Fruit fly (Drosophila melanogaster) whole organism, prepupa: ENCODE measurements around the gene Klp98A.

ENCODE experiments used
- CG10669 ChIP-seq: fragments of 200-800 bp; sonication (Bioruptor generic); optimal IDR thresholded peaks from 3 replicates; lab custom pipeline; 2018; ENCODE audit warnings: missing biosample characterization, mild to moderate bottlenecking, missing genetic modification characterization, moderate library complexity
- CG11762 ChIP-seq: fragments of 200-800 bp; sonication (Bioruptor generic); optimal IDR thresholded peaks from 3 replicates; lab custom pipeline; 2016; ENCODE audit warnings: missing biosample characterization, missing genetic modification characterization; ENCODE audit not compliant: insufficient read depth
- CG11902 ChIP-seq: fragments of 200-800 bp; sonication (Bioruptor generic); optimal IDR thresholded peaks from 3 replicates; lab custom pipeline; 2016; ENCODE audit warnings: missing biosample characterization, missing genetic modification characterization
- CG1621 ChIP-seq: fragments of 200-800 bp; sonication (Bioruptor generic); optimal IDR thresholded peaks from 3 replicates; lab custom pipeline; 2018; ENCODE audit warnings: missing biosample characterization, mild to moderate bottlenecking, missing genetic modification characterization
- CG31627 ChIP-seq: fragments of 200-800 bp; sonication (Bioruptor generic); optimal IDR thresholded peaks from 3 replicates; lab custom pipeline; 2016; ENCODE audit warnings: missing biosample characterization, missing genetic modification characterization
- CG32006 ChIP-seq: fragments of 200-800 bp; sonication (Bioruptor generic); optimal IDR thresholded peaks from 3 replicates; lab custom pipeline; 2017; ENCODE audit warnings: missing biosample characterization, mild to moderate bottlenecking, missing genetic modification characterization
- CG34406 ChIP-seq: fragments of 200-800 bp; sonication (Bioruptor generic); optimal IDR thresholded peaks from 3 replicates; lab custom pipeline; 2016; ENCODE audit warnings: missing biosample characterization, missing genetic modification characterization
- CG3919 ChIP-seq: fragments of 200-800 bp; sonication (Bioruptor generic); optimal IDR thresholded peaks from 3 replicates; lab custom pipeline; 2016; ENCODE audit warnings: missing biosample characterization, missing genetic modification characterization
- CG4318 ChIP-seq: fragments of 200-800 bp; sonication (Bioruptor generic); optimal IDR thresholded peaks from 3 replicates; lab custom pipeline; 2017; ENCODE audit warnings: missing biosample characterization, mild to moderate bottlenecking, missing genetic modification characterization
- CG6163 ChIP-seq: fragments of 200-800 bp; sonication (Bioruptor generic); IDR thresholded peaks from 3 replicates; pipeline ENCODE4 v1.3.6; 2022; ENCODE audit warnings: missing biosample characterization, missing genetic modification characterization
- CG6792 ChIP-seq: fragments of 200-800 bp; sonication (Bioruptor generic); optimal IDR thresholded peaks from 3 replicates; lab custom pipeline; 2016; ENCODE audit warnings: missing biosample characterization, missing genetic modification characterization
- CG6854 ChIP-seq: fragments of 200-800 bp; sonication (Bioruptor generic); optimal IDR thresholded peaks from 2 replicates; lab custom pipeline; 2017; ENCODE audit warnings: missing biosample characterization, mild to moderate bottlenecking, missing genetic modification characterization
- CG7368 ChIP-seq: fragments of 200-800 bp; sonication (Bioruptor generic); optimal IDR thresholded peaks from 3 replicates; lab custom pipeline; 2016; ENCODE audit warnings: missing biosample characterization, missing genetic modification characterization
- CG8119 ChIP-seq: fragments of 200-800 bp; sonication (Bioruptor generic); IDR thresholded peaks from 3 replicates; pipeline ENCODE4 v1.3.6; 2022; ENCODE audit warnings: missing biosample characterization, missing genetic modification characterization
- CG8319 ChIP-seq: fragments of 200-800 bp; sonication (Bioruptor generic); optimal IDR thresholded peaks from 3 replicates; lab custom pipeline; 2016; ENCODE audit warnings: missing biosample characterization, missing genetic modification characterization
- CG8632 ChIP-seq: fragments of 200-800 bp; sonication (Bioruptor generic); optimal IDR thresholded peaks from 3 replicates; lab custom pipeline; 2016; ENCODE audit warnings: missing biosample characterization, missing genetic modification characterization
- Eip75B ChIP-seq: fragments of 200-800 bp; sonication (Bioruptor generic); optimal IDR thresholded peaks from 3 replicates; lab custom pipeline; 2016; ENCODE audit warnings: missing biosample characterization, missing genetic modification characterization
- Eip78C ChIP-seq: fragments of 200-800 bp; sonication (Bioruptor generic); peaks from one replicate; lab custom pipeline; 2016; ENCODE audit warnings: missing biosample characterization, missing genetic modification characterization
- Eip93F ChIP-seq: fragments of 200-800 bp; sonication (Bioruptor generic); optimal IDR thresholded peaks from 2 replicates; lab custom pipeline; 2016; ENCODE audit warnings: missing biosample characterization, mild to moderate bottlenecking, missing genetic modification characterization
- Ets21C ChIP-seq: fragments of 200-800 bp; sonication (Bioruptor generic); optimal IDR thresholded peaks from 3 replicates; lab custom pipeline; 2016; ENCODE audit warnings: missing biosample characterization, missing genetic modification characterization
- Gug ChIP-seq: fragments of 200-800 bp; sonication (Bioruptor generic); IDR thresholded peaks from 2 replicates; pipeline ENCODE4 v1.3.6; 2022; ENCODE audit warnings: missing biosample characterization, missing genetic modification characterization
- Hr38 ChIP-seq: sonication (Bioruptor generic); optimal IDR thresholded peaks from 2 replicates; lab custom pipeline; 2016; ENCODE audit warnings: missing biosample characterization, missing genetic modification characterization
- Hr39 ChIP-seq: fragments of 200-800 bp; sonication (Bioruptor generic); optimal IDR thresholded peaks from 2 replicates; lab custom pipeline; 2016; ENCODE audit warnings: missing biosample characterization, missing genetic modification characterization
- Hr4 ChIP-seq: fragments of 200-800 bp; sonication (Bioruptor generic); optimal IDR thresholded peaks from 3 replicates; lab custom pipeline; 2016; ENCODE audit warnings: missing biosample characterization, missing genetic modification characterization
- Met ChIP-seq: fragments of 200-800 bp; sonication (Bioruptor generic); optimal IDR thresholded peaks from 3 replicates; lab custom pipeline; 2016; ENCODE audit warnings: missing biosample characterization, missing genetic modification characterization
- OdsH ChIP-seq: fragments of 200-800 bp; sonication (Bioruptor generic); optimal IDR thresholded peaks from 3 replicates; lab custom pipeline; 2016; ENCODE audit warnings: missing biosample characterization, missing genetic modification characterization
- Sox102F ChIP-seq: fragments of 200-800 bp; sonication (Bioruptor generic); optimal IDR thresholded peaks from 2 replicates; lab custom pipeline; 2016; ENCODE audit warnings: missing biosample characterization, mild to moderate bottlenecking, missing genetic modification characterization
- achi ChIP-seq: fragments of 200-800 bp; sonication (Bioruptor generic); optimal IDR thresholded peaks from 3 replicates; lab custom pipeline; 2016; ENCODE audit warnings: missing biosample characterization, missing genetic modification characterization
- acj6 ChIP-seq: fragments of 200-800 bp; sonication (Bioruptor generic); optimal IDR thresholded peaks from 3 replicates; lab custom pipeline; 2016; ENCODE audit warnings: missing biosample characterization, missing genetic modification characterization
- cyc ChIP-seq: fragments of 200-800 bp; sonication (Bioruptor generic); optimal IDR thresholded peaks from 3 replicates; lab custom pipeline; 2016; ENCODE audit warnings: missing biosample characterization, missing genetic modification characterization
- dac ChIP-seq: fragments of 200-800 bp; sonication (Bioruptor generic); optimal IDR thresholded peaks from 2 replicates; lab custom pipeline; 2017; ENCODE audit warnings: missing biosample characterization, mild to moderate bottlenecking, missing genetic modification characterization
- fd59A ChIP-seq: fragments of 200-800 bp; sonication (Bioruptor generic); optimal IDR thresholded peaks from 2 replicates; lab custom pipeline; 2017; ENCODE audit warnings: missing biosample characterization, mild to moderate bottlenecking, missing genetic modification characterization, missing genetic modification reagents
- fkh ChIP-seq: fragments of 200-800 bp; sonication (Bioruptor generic); optimal IDR thresholded peaks from 3 replicates; lab custom pipeline; 2017; ENCODE audit warnings: missing biosample characterization, mild to moderate bottlenecking, missing genetic modification characterization, moderate library complexity
- lz ChIP-seq: fragments of 200-800 bp; sonication (Bioruptor generic); optimal IDR thresholded peaks from 3 replicates; lab custom pipeline; 2016; ENCODE audit warnings: missing biosample characterization, missing genetic modification characterization
- net ChIP-seq: fragments of 200-800 bp; sonication (Bioruptor generic); optimal IDR thresholded peaks from 3 replicates; lab custom pipeline; 2016; ENCODE audit warnings: missing biosample characterization, missing genetic modification characterization
- pdm3 ChIP-seq: fragments of 200-800 bp; sonication (Bioruptor generic); optimal IDR thresholded peaks from 3 replicates; lab custom pipeline; 2016; ENCODE audit warnings: missing biosample characterization, missing genetic modification characterization
- salr ChIP-seq, 2 experiments: fragments of 200-800 bp; sonication (Bioruptor generic); optimal IDR thresholded peaks; 3 replicates each; lab custom pipeline; 2016 to 2018; ENCODE audit warnings: missing biosample characterization in 2 of 2, missing genetic modification characterization in 2 of 2, mild to moderate bottlenecking in 1 of 2
- spab ChIP-seq: fragments of 200-800 bp; sonication (Bioruptor generic); optimal IDR thresholded peaks from 2 replicates; lab custom pipeline; 2017; ENCODE audit warnings: missing biosample characterization, mild to moderate bottlenecking, missing genetic modification characterization, missing genetic modification reagents
- ss ChIP-seq, 2 experiments: fragments of 200-800 bp; sonication (Bioruptor generic); optimal IDR thresholded peaks; 2 replicates in 1 of 2; 3 replicates in 1 of 2; lab custom pipeline; 2017 to 2018; ENCODE audit warnings: mild to moderate bottlenecking in 2 of 2, missing biosample characterization in 2 of 2, missing genetic modification characterization in 2 of 2, moderate library complexity in 1 of 2
- topi ChIP-seq: fragments of 200-800 bp; sonication (Bioruptor generic); optimal IDR thresholded peaks from 3 replicates; lab custom pipeline; 2016; ENCODE audit warnings: missing biosample characterization, missing genetic modification characterization
- vri ChIP-seq: fragments of 200-800 bp; sonication (Bioruptor generic); optimal IDR thresholded peaks from 3 replicates; lab custom pipeline; 2016; ENCODE audit warnings: missing biosample characterization, mild to moderate bottlenecking, missing genetic modification characterization

Klp98A gene

dm6 chr3R:27552710-27553109, 6.2 kb downstream of the Klp98A start:
- TF ChIP-seq dac (GFP tag; lab: Kevin White, UChicago) (no peak), net (GFP tag; lab: Kevin White, UChicago) (no peak), Hr39 (GFP tag; lab: Kevin White, UChicago) (no peak), fd59A (GFP tag; lab: Kevin White, UChicago) (no peak), CG7368 (no peak), CG8632 (GFP tag; lab: Kevin White, UChicago) (no peak), fkh (no peak), acj6 (GFP tag; lab: Kevin White, UChicago) (no peak), achi (GFP tag; lab: Kevin White, UChicago) (no peak), CG3919 (GFP tag; lab: Kevin White, UChicago) (no peak)

dm6 chr3R:27547378-27547949, 11.5 kb downstream of the Klp98A start:
- TF ChIP-seq Hr38 (no peak), OdsH (GFP tag; lab: Kevin White, UChicago) (no peak), cyc (no peak), CG8319 (GFP tag; lab: Kevin White, UChicago) (no peak), CG11902 (GFP tag; lab: Kevin White, UChicago) (no peak), dac (GFP tag; lab: Kevin White, UChicago) (no peak), Ets21C (no peak), Hr39 (GFP tag; lab: Kevin White, UChicago) (no peak), CG31627 (GFP tag; lab: Kevin White, UChicago) (no peak), CG8632 (GFP tag; lab: Kevin White, UChicago) (no peak), ss (GFP tag; optimal IDR thresholded peaks at IDR 0.05; lab: Kevin White, UChicago) (no peak), acj6 (GFP tag; lab: Kevin White, UChicago) (no peak), CG10669 (GFP tag; lab: Kevin White, UChicago) (no peak), topi (GFP tag; lab: Kevin White, UChicago) (no peak), Gug (GFP tag; lab: Robert Waterston, UW) (no peak), CG6792 (GFP tag; lab: Kevin White, UChicago) (no peak), Eip75B (GFP tag; lab: Kevin White, UChicago) (no peak), CG8119 (GFP tag; lab: Robert Waterston, UW) (no peak), CG4318 (GFP tag; lab: Kevin White, UChicago) (no peak)

- TF ChIP-seq Hr39 (GFP tag; lab: Kevin White, UChicago) (no peak), topi (GFP tag; lab: Kevin White, UChicago) (no peak), Gug (GFP tag; lab: Robert Waterston, UW) (no peak), Eip78C (no peak), vri (GFP tag; lab: Kevin White, UChicago) (no peak), CG34406 (GFP tag; lab: Kevin White, UChicago) (no peak), CG1621 (no peak), Hr38 (no peak), Met (no peak), CG6854 (no peak), dac (GFP tag; lab: Kevin White, UChicago) (no peak)
Observed at dm6 chr3R:27545752-27546151, 13.2 kb downstream of the Klp98A start, which contains the start of gene Gr98d. Gene Gr98d, plus strand, starts transcription at chr3R:27546052.

dm6 chr3R:27544143-27544542, 14.8 kb downstream of the Klp98A start, which contains the start of gene Gr98c:
Gene Gr98c, plus strand, starts transcription at chr3R:27544443.
- TF ChIP-seq CG31627 (GFP tag; lab: Kevin White, UChicago) (no peak), lz (no peak), Eip93F (GFP tag; lab: Kevin White, UChicago) (no peak), Sox102F (GFP tag; lab: Kevin White, UChicago) (no peak), CG11902 (GFP tag; lab: Kevin White, UChicago) (no peak), CG6163 (GFP tag; lab: Robert Waterston, UW) (no peak), Hr4 (no peak), CG6792 (GFP tag; lab: Kevin White, UChicago) (no peak), Ets21C (no peak), salr (GFP tag; optimal IDR thresholded peaks at IDR 0.05; lab: Kevin White, UChicago) (no peak), Gug (GFP tag; lab: Robert Waterston, UW) (no peak), spab (GFP tag; lab: Kevin White, UChicago) (no peak), CG11762 (GFP tag; lab: Kevin White, UChicago) (no peak), pdm3 (GFP tag; lab: Kevin White, UChicago) (no peak), CG32006 (GFP tag; lab: Kevin White, UChicago) (no peak)
